Fruit fly (Drosophila melanogaster): ENCODE data around the gene CG31789.

Gene CG31789

DNA sequence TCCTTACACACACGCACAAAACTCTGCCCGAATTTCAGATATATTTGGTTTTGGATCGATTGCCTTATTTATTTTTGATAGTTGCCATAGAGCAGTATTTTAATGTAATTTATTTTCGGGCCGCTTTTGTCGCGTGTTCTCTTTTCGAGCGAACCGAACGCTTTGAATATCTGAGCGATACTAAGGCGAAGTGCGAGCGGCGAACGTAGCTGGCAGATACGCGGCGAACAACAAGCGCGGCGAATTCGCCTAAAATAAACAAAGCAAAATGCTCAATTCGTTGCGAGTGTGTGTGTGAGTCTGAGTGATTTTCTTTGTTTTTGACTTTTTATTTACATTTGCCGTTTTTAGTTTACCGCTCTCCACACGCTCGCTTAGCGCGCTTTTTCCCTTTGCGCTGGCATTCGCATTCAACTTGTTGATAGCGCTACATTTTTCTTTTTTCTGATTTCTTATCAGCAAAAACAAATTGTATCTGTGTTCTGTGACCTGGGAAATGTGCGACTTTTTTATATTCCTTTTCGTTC lies 42.6 kb upstream of the CG31789 start (continued):
- TF ChIP-seq CG7963 (GFP tag; IDR thresholded peaks at IDR 0.05; ENCODE audit: partially characterized antibody) (0 out of 3 replicates have a peak, but pooled peaks have one; percentile 21), Oli (tag; optimal IDR thresholded peaks at IDR 0.05) (no peak), Elba2 (GFP tag; optimal IDR thresholded peaks at IDR 0.05) (no peak), fru (optimal IDR thresholded peaks at IDR 0.05) (no peak), dmrt99B (tag; optimal IDR thresholded peaks at IDR 0.05) (no peak), eve (GFP tag; optimal IDR thresholded peaks at IDR 0.05) (no peak), wor (GFP tag; IDR thresholded peaks at IDR 0.05) (no peak)

- TF ChIP-seq btn (GFP tag; optimal IDR thresholded peaks at IDR 0.05) (no peak), CG1529 (GFP tag; optimal IDR thresholded peaks at IDR 0.05) (no peak), vnd (GFP tag; IDR thresholded peaks at IDR 0.05; ENCODE audit: partially characterized antibody) (no peak), sd (tag; optimal IDR thresholded peaks at IDR 0.05) (peak; percentile 43), row (GFP tag; IDR thresholded peaks at IDR 0.05) (no peak), hb (GFP tag; IDR thresholded peaks at IDR 0.05; ENCODE audit: partially characterized antibody) (no peak), corto (GFP tag; optimal IDR thresholded peaks at IDR 0.05) (peak; percentile 8), eve (GFP tag; optimal IDR thresholded peaks at IDR 0.05) (peak in 1 of 2 experiments; percentile 59), CG8281 (tag; optimal IDR thresholded peaks at IDR 0.05) (no peak), CG7928 (GFP tag; optimal IDR thresholded peaks at IDR 0.05) (no peak), pita (GFP tag; optimal IDR thresholded peaks at IDR 0.05) (no peak), Gug (GFP tag; IDR thresholded peaks at IDR 0.05) (no peak), Aef1 (GFP tag; IDR thresholded peaks at IDR 0.05) (no peak), z (GFP tag; IDR thresholded peaks at IDR 0.05) (peak; percentile 92), pho (GFP tag; optimal IDR thresholded peaks at IDR 0.05) (no peak), CG8924 (tag; optimal IDR thresholded peaks at IDR 0.05) (no peak), chinmo (GFP tag; IDR thresholded peaks at IDR 0.05; ENCODE audit: partially characterized antibody) (peak; percentile 38; the same call in 1 of the 4 replicates), CG18476 (GFP tag; optimal IDR thresholded peaks at IDR 0.05) (no peak), CG10366 (GFP tag; IDR thresholded peaks at IDR 0.05) (no peak), wor (GFP tag; IDR thresholded peaks at IDR 0.05) (no peak), eyg (GFP tag; optimal IDR thresholded peaks at IDR 0.05) (no peak), CG9437 (GFP tag; optimal IDR thresholded peaks at IDR 0.05) (peak; percentile 38), bsh (GFP tag; optimal IDR thresholded peaks at IDR 0.05) (no peak), bowl (GFP tag; IDR thresholded peaks at IDR 0.05) (no peak), CG14710 (tag; optimal IDR thresholded peaks at IDR 0.05) (no peak), Sin3A (optimal IDR thresholded peaks at IDR 0.05) (no peak), CTCF (GFP tag; optimal IDR thresholded peaks at IDR 0.05) (no peak)
These were observed 41.7 kb upstream of the CG31789 start for dm6 chr2L:18563991-18564390.

DNA sequence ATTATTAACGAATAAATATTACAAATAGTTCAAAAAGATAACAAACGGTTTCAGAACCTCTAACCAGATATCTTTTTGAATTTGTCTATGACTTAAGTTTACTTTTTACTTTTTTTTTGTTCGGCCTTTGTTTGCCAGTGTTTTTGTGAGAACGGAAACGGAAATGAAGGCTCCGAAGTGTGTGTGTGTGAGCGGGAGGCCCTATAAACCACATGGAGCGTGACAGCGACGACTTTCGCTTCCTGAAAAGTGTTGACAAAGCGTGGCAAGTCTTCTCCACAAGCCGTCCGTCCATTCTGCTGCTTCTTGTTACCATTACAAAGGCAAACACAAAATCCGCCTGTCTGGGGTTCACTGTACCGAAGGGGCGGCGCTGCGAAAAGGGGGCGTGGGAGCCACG lies 41.3 kb upstream of the CG31789 start:
- no peak for TF ChIP-seq gfzf (GFP tag; optimal IDR thresholded peaks at IDR 0.05)
- no peak for TF ChIP-seq gsb (GFP tag; IDR thresholded peaks at IDR 0.05)
- TF ChIP-seq rib (GFP tag; IDR thresholded peaks at IDR 0.05) = 0 out of 2 replicates have a peak, but pooled peaks have one; percentile 40
- no peak for TF ChIP-seq pum (GFP tag; optimal IDR thresholded peaks at IDR 0.05)
- TF ChIP-seq CG2199 (GFP tag; IDR thresholded peaks at IDR 0.05) = 0 out of 3 replicates have a peak, but pooled peaks have one; percentile 23
- no peak for TF ChIP-seq CG18011 (GFP tag; optimal IDR thresholded peaks at IDR 0.05)
- TF ChIP-seq CG9437 (GFP tag; optimal IDR thresholded peaks at IDR 0.05) = peak; percentile 33
- TF ChIP-seq CG2889 (GFP tag; IDR thresholded peaks at IDR 0.05) = 0 out of 3 replicates have a peak, but pooled peaks have one; percentile 7
- TF ChIP-seq BEAF-32 (GFP tag; optimal IDR thresholded peaks at IDR 0.05) = no peak
- TF ChIP-seq sim (GFP tag; IDR thresholded peaks at IDR 0.05) = peak; percentile 13; the same call in 1 of the 2 replicates
- TF ChIP-seq lab (GFP tag; optimal IDR thresholded peaks at IDR 0.05) = peak; percentile 12
- peak; percentile 33 for TF ChIP-seq grau (tag; optimal IDR thresholded peaks at IDR 0.05)
- TF ChIP-seq sens (GFP tag) = peak; percentile 77
- TF ChIP-seq CG17385 (GFP tag; optimal IDR thresholded peaks at IDR 0.05) = peak; percentile 8
- TF ChIP-seq Hmr (GFP tag; optimal IDR thresholded peaks at IDR 0.05) = peak; percentile 18
- no peak for TF ChIP-seq Sin3A (optimal IDR thresholded peaks at IDR 0.05)
- no peak for TF ChIP-seq CG8290 (GFP tag; optimal IDR thresholded peaks at IDR 0.05)
- no peak for TF ChIP-seq CG8290 (tag; optimal IDR thresholded peaks at IDR 0.05)
- no peak for TF ChIP-seq ato (GFP tag; IDR thresholded peaks at IDR 0.05; ENCODE audit: partially characterized antibody)
- peak; percentile 74 for TF ChIP-seq Med (GFP tag)
- TF ChIP-seq Ada2b (GFP tag; IDR thresholded peaks at IDR 0.05) = no peak
